Fruit fly (Drosophila melanogaster): ENCODE data around the gene Apc.

Apc gene

DNA sequence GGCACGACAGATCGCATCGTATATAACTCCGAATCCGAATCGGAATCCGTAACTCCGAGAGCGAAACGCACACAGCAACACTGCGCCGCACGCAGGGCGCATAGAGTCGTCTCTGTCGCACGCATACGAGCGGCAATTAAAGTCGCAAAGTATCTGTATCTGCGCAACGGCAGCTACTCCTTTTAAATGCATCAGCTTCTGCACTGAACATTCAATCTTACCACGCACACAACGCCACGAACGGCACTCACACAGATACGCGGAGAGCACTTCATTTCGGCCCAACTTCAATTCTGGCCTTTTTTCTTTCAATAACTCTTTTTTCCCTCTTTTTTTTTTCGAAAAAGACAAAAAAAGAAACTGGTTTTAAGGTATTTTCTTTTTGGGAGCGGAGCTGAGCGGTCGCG is 13.7 kb upstream of the Apc start (continued):
- TF ChIP-seq pan (optimal IDR thresholded peaks at IDR 0.05) (no peak), pan (GFP tag; optimal IDR thresholded peaks at IDR 0.05 in 1 of 2, IDR thresholded peaks at IDR 0.05 in 1 of 2) (no peak), CG4404 (GFP tag; IDR thresholded peaks at IDR 0.05) (no peak), CG6854 (GFP tag; optimal IDR thresholded peaks at IDR 0.05) (no peak), her (GFP tag; optimal IDR thresholded peaks at IDR 0.05) (no peak), Dbx (GFP tag; IDR thresholded peaks at IDR 0.05) (no peak), CG3726 (GFP tag; IDR thresholded peaks at IDR 0.05) (no peak), Spps (tag; optimal IDR thresholded peaks at IDR 0.05) (no peak), otp (GFP tag; IDR thresholded peaks at IDR 0.05) (no peak), stwl (tag; optimal IDR thresholded peaks at IDR 0.05) (peak; percentile 35), CG16863 (GFP tag; optimal IDR thresholded peaks at IDR 0.05) (no peak), CG12391 (tag; optimal IDR thresholded peaks at IDR 0.05) (no peak), Fer3 (tag; optimal IDR thresholded peaks at IDR 0.05) (no peak), Mad (GFP tag; optimal IDR thresholded peaks at IDR 0.05) (no peak), Chrac-16 (GFP tag; optimal IDR thresholded peaks at IDR 0.05) (no peak), CG17802 (tag; optimal IDR thresholded peaks at IDR 0.05) (no peak), zfh1 (GFP tag; IDR thresholded peaks at IDR 0.05) (no peak), CG32767 (GFP tag; IDR thresholded peaks at IDR 0.05) (0 out of 2 replicates have a peak, but pooled peaks have one; percentile 38), Antp (GFP tag; optimal IDR thresholded peaks at IDR 0.05) (no peak), CG16815 (GFP tag; optimal IDR thresholded peaks at IDR 0.05) (no peak), z (GFP tag; IDR thresholded peaks at IDR 0.05) (peak; percentile 44; the same call in 1 of the 3 replicates), sens (GFP tag) (peak; percentile 69), Dad (GFP tag; optimal IDR thresholded peaks at IDR 0.05) (no peak), CG6791 (GFP tag; IDR thresholded peaks at IDR 0.05; ENCODE audit: partially characterized antibody) (peak; percentile 30; the same call in 1 of the 3 replicates), CG6654 (GFP tag; optimal IDR thresholded peaks at IDR 0.05) (no peak), ems (GFP tag; optimal IDR thresholded peaks at IDR 0.05) (no peak), CG10267 (tag; optimal IDR thresholded peaks at IDR 0.05) (no peak), CG7556 (GFP tag; optimal IDR thresholded peaks at IDR 0.05) (no peak), CG4854 (GFP tag; optimal IDR thresholded peaks at IDR 0.05) (no peak), Awh (GFP tag; IDR thresholded peaks at IDR 0.05) (no peak), CG1792 (GFP tag; optimal IDR thresholded peaks at IDR 0.05) (no peak), trh (GFP tag; optimal IDR thresholded peaks at IDR 0.05) (no peak), ro (GFP tag; IDR thresholded peaks at IDR 0.05) (no peak), ATbp (GFP tag; optimal IDR thresholded peaks at IDR 0.05) (no peak), mld (GFP tag; IDR thresholded peaks at IDR 0.05; ENCODE audit: partially characterized antibody) (no peak), CG4282 (GFP tag; optimal IDR thresholded peaks at IDR 0.05) (no peak), CG10565 (GFP tag; optimal IDR thresholded peaks at IDR 0.05) (no peak), BtbVII (GFP tag; optimal IDR thresholded peaks at IDR 0.05) (no peak), gcm (GFP tag; optimal IDR thresholded peaks at IDR 0.05) (no peak), NK7.1 (GFP tag; optimal IDR thresholded peaks at IDR 0.05) (no peak), lmd (GFP tag; IDR thresholded peaks at IDR 0.05) (no peak), CG30403 (GFP tag; optimal IDR thresholded peaks at IDR 0.05) (no peak), Asciz (GFP tag; optimal IDR thresholded peaks at IDR 0.05) (no peak), CG11723 (GFP tag; optimal IDR thresholded peaks at IDR 0.05) (no peak), Hand (GFP tag; optimal IDR thresholded peaks at IDR 0.05) (no peak), ham (GFP tag; IDR thresholded peaks at IDR 0.05) (no peak), danr (GFP tag; IDR thresholded peaks at IDR 0.05) (no peak), Jarid2 (GFP tag; optimal IDR thresholded peaks at IDR 0.05) (no peak), prd (optimal IDR thresholded peaks at IDR 0.05) (no peak), prd (GFP tag; IDR thresholded peaks at IDR 0.05) (no peak), ac (GFP tag; optimal IDR thresholded peaks at IDR 0.05) (no peak), Eip74EF (GFP tag; optimal IDR thresholded peaks at IDR 0.05) (no peak)
